Worm (Caenorhabditis elegans): Measurements from ENCODE around the gene fbxa-31.

fbxa-31 gene

ce11 chrIII:1271378-1271926 lies at the start of gene fbxa-31:
TSS of gene fbxa-31 (minus strand) at chrIII:1271428.
- TF ChIP-seq sptf-2 (GFP tag; optimal IDR thresholded peaks at IDR 0.05) (no peak), nhr-80 (tag; optimal IDR thresholded peaks at IDR 0.05) (peak; percentile 45), cebp-1 (GFP tag; IDR thresholded peaks at IDR 0.05) (no peak), cebp-1 (tag; optimal IDR thresholded peaks at IDR 0.05) (peak; percentile 23)

ce11 chrIII:1315038-1315437 lies 43.8 kb upstream of the fbxa-31 start, which contains the start of the genes fbxa-80 and fbxa-19:
TSS of gene fbxa-80 (minus strand) at chrIII:1315210.
TSS of gene fbxa-19 (plus strand) at chrIII:1315401.
- TF ChIP-seq nhr-80 (tag; optimal IDR thresholded peaks at IDR 0.05) = peak; percentile 43
- no peak for TF ChIP-seq mes-4 (tag; optimal IDR thresholded peaks at IDR 0.05)

ce11 chrIII:1314283-1314682 lies 43.1 kb upstream of the fbxa-31 start:
- no peak for TF ChIP-seq dpff-1 (tag; optimal IDR thresholded peaks at IDR 0.05)
- TF ChIP-seq ekl-4 (GFP tag; IDR thresholded peaks at IDR 0.05) = no peak
- no peak for TF ChIP-seq madf-3 (GFP tag; IDR thresholded peaks at IDR 0.05)
- TF ChIP-seq somi-1 (GFP tag; optimal IDR thresholded peaks at IDR 0.05) = no peak
- TF ChIP-seq unc-62 (GFP tag; optimal IDR thresholded peaks at IDR 0.05) = no peak
- no peak for TF ChIP-seq zfh-2 (GFP tag; conservative IDR thresholded peaks at IDR 0.05)
- no peak for TF ChIP-seq Y67H2A.10 (GFP tag; conservative IDR thresholded peaks at IDR 0.05)
- no peak for TF ChIP-seq Y79H2A.3 (GFP tag; conservative IDR thresholded peaks at IDR 0.05)
- no peak for TF ChIP-seq egl-18 (GFP tag; IDR thresholded peaks at IDR 0.05)
- no peak for TF ChIP-seq tlf-1 (GFP tag; optimal IDR thresholded peaks at IDR 0.05)
- no peak for TF ChIP-seq F52B5.7 (tag; optimal IDR thresholded peaks at IDR 0.05)
- TF ChIP-seq F39B2.1 (GFP tag; IDR thresholded peaks at IDR 0.05) = no peak
- TF ChIP-seq sdz-38 (tag; optimal IDR thresholded peaks at IDR 0.05) = no peak
- no peak for TF ChIP-seq attf-3 (GFP tag; conservative IDR thresholded peaks at IDR 0.05)
- TF ChIP-seq akir-1 (GFP tag; optimal IDR thresholded peaks at IDR 0.05) = no peak
- TF ChIP-seq egrh-3 (GFP tag; IDR thresholded peaks at IDR 0.05) = no peak
- TF ChIP-seq hmg-20 (GFP tag; IDR thresholded peaks at IDR 0.05) = no peak
- no peak for TF ChIP-seq T07F8.4 (tag; optimal IDR thresholded peaks at IDR 0.05)

- TF ChIP-seq snpc-4 (GFP tag; optimal IDR thresholded peaks at IDR 0.05) = peak; percentile 46
- peak in 2 of 4 experiments; percentile 68 to 85 for TF ChIP-seq snpc-4 (tag; optimal IDR thresholded peaks at IDR 0.05)
- TF ChIP-seq F57C9.4 (tag; optimal IDR thresholded peaks at IDR 0.05) = no peak
- TF ChIP-seq mel-28 (tag; optimal IDR thresholded peaks at IDR 0.05; ENCODE audit: borderline replicate concordance) = no peak
- TF ChIP-seq hsf-1 (GFP tag; IDR thresholded peaks at IDR 0.05) = no peak
- TF ChIP-seq snpc-1.1 (tag; optimal IDR thresholded peaks at IDR 0.05; ENCODE audit: insufficient read depth) = peak; percentile 61
- no peak for TF ChIP-seq C06A6.2 (GFP tag; conservative IDR thresholded peaks at IDR 0.05)
- no peak for TF ChIP-seq cebp-1 (GFP tag; IDR thresholded peaks at IDR 0.05)
- TF ChIP-seq cebp-1 (tag; optimal IDR thresholded peaks at IDR 0.05) = no peak
- no peak for TF ChIP-seq F57A8.1 (GFP tag; optimal IDR thresholded peaks at IDR 0.05)
- no peak for TF ChIP-seq snpc-1.3 (tag; optimal IDR thresholded peaks at IDR 0.05; ENCODE audit: insufficient read depth)
- no peak for TF ChIP-seq attf-6 (GFP tag; IDR thresholded peaks at IDR 0.05)
- TF ChIP-seq nhr-179 (tag; optimal IDR thresholded peaks at IDR 0.05) = no peak
- no peak for TF ChIP-seq gei-17 (GFP tag; optimal IDR thresholded peaks at IDR 0.05)
Observed at ce11 chrIII:1311367-1311766, 40.1 kb upstream of the fbxa-31 start.

All from whole organism, young adult.